Fruit fly (Drosophila melanogaster): ENCODE measurements around the gene Mks1.

- TF ChIP-seq CTCF (optimal IDR thresholded peaks at IDR 0.05): no peak
- TF ChIP-seq CG8478 (optimal IDR thresholded peaks at IDR 0.05): no peak
Measured at dm6 chrX:12507589-12507988, 11.2 kb upstream of the Mks1 start.

Data from S2 (cell line).